Fruit fly (Drosophila melanogaster) whole organism, pupa: ENCODE measurements around the gene Rpt6R.

ENCODE experiments used
- EcR ChIP-seq: fragments of 200-800 bp; sonication (Bioruptor generic); optimal IDR thresholded peaks from 3 replicates; lab custom pipeline; 2019; ENCODE audit warnings: missing biosample characterization, missing genetic modification characterization, mild to moderate bottlenecking, moderate library complexity, missing genetic modification reagents
- Snoo ChIP-seq: fragments of 200-800 bp; sonication (Bioruptor generic); optimal IDR thresholded peaks from 3 replicates; lab custom pipeline; 2017; ENCODE audit warnings: missing biosample characterization, mild to moderate bottlenecking, missing genetic modification characterization, inconsistent platforms

- peak; percentile 88 for TF ChIP-seq Snoo (tag; lab: Kevin White, UChicago)
- peak; percentile 58 for TF ChIP-seq EcR (GFP tag; lab: Kevin White, UChicago)
Measured at dm6 chr3R:30600154-30601009, 16.9 kb upstream of the Rpt6R start.
